ENCODE assay signal across 5 worm cellular contexts in the genomic region with DNA sequence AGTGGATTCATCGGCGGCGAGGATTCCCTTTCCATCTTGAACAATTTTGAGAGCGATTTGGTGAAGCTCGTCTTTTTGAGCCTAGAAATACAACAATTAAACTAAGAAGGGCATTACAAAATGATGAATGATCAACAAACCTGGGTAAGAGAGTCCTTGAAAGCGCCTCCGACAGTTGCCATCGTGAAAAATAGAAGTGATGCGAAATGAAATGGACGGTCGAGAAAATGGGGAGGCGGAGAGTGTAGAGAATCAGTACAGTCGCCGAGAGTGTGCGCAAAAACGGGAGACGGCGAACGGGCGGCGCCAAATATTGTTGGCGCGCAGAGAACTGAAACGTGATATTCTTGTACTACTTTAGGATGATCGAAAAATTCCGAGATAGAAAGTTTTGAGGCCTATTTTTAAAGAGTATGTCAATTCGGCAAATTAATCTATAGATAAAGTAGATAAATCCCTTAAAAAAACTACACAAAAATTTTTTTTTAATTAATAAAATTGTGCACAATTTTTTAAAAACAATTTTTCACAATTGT.
A peak's percentile ranks its signal among the peaks of the same experiment; 100 is the strongest.
TF ChIP-seq lines count a peak whose summit lies in the region.

A gene (minus strand): TSS at position 486 of the 536 bp plus-strand sequence.

TF ChIP-seq in whole organism, L1 larva, 84 proteins besides CTCF, POLR2A, EP300 and RAD21 (continues in another document):
- TF ChIP-seq elt-3 (tag; optimal IDR thresholded peaks at IDR 0.05; lab: Kevin White, UChicago) (peak in 1 of 6 experiments; percentile 30), hpl-2 (GFP tag; optimal IDR thresholded peaks at IDR 0.05; lab: Kevin White, UChicago) (no peak), nhr-20 (tag; optimal IDR thresholded peaks at IDR 0.05; lab: Kevin White, UChicago) (peak; percentile 31), nhr-19 (GFP tag; conservative IDR thresholded peaks at IDR 0.05; lab: Robert Waterston, UW) (peak; percentile 6; the same call in 1 of the 2 replicates), egl-13 (tag; optimal IDR thresholded peaks at IDR 0.05; lab: Kevin White, UChicago) (no peak), efl-1 (optimal IDR thresholded peaks at IDR 0.05; lab: Kevin White, UChicago) (peak; percentile 22 to 30), efl-1 (GFP tag; optimal IDR thresholded peaks at IDR 0.05 in 1 of 2; lab: Kevin White, UChicago) (peak in 1 of 2 experiments; percentile 92), snu-23 (GFP tag; optimal IDR thresholded peaks at IDR 0.05; lab: Kevin White, UChicago) (peak; percentile 57), blmp-1 (tag; optimal IDR thresholded peaks at IDR 0.05; lab: Kevin White, UChicago) (peak; percentile 64), mdl-1 (tag; optimal IDR thresholded peaks at IDR 0.05; lab: Kevin White, UChicago) (peak in 1 of 2 experiments; percentile 40), nhr-47 (tag; optimal IDR thresholded peaks at IDR 0.05; lab: Kevin White, UChicago) (peak; percentile 15), ceh-82 (tag; optimal IDR thresholded peaks at IDR 0.05; lab: Kevin White, UChicago) (peak in 1 of 3 experiments; percentile 4), mep-1 (tag; optimal IDR thresholded peaks at IDR 0.05; lab: Kevin White, UChicago) (peak; percentile 14), lin-35 (GFP tag; optimal IDR thresholded peaks at IDR 0.05; lab: Kevin White, UChicago) (peak; percentile 24 to 60), dpl-1 (GFP tag; optimal IDR thresholded peaks at IDR 0.05; lab: Kevin White, UChicago) (peak in 2 of 3 experiments; percentile 22 to 33), nhr-71 (tag; optimal IDR thresholded peaks at IDR 0.05; lab: Kevin White, UChicago) (peak; percentile 11)

TF ChIP-seq in whole organism, L2 larva, 48 proteins besides CTCF, POLR2A, EP300 and RAD21 (continues in another document):
- TF ChIP-seq unc-55 (GFP tag; optimal IDR thresholded peaks at IDR 0.05; lab: Kevin White, UChicago) (no peak), gmeb-1 (tag; optimal IDR thresholded peaks at IDR 0.05; lab: Kevin White, UChicago) (peak; percentile 23), nhr-21 (tag; optimal IDR thresholded peaks at IDR 0.05; lab: Kevin White, UChicago) (peak; percentile 25), nhr-237 (tag; optimal IDR thresholded peaks at IDR 0.05; lab: Kevin White, UChicago) (no peak), nhr-23 (tag; optimal IDR thresholded peaks at IDR 0.05; lab: Kevin White, UChicago) (no peak), ceh-16 (tag; optimal IDR thresholded peaks at IDR 0.05; lab: Kevin White, UChicago) (peak; percentile 9), mbf-1 (tag; optimal IDR thresholded peaks at IDR 0.05; lab: Kevin White, UChicago) (no peak), ama-1 (optimal IDR thresholded peaks at IDR 0.05; lab: Kevin White, UChicago) (peak; percentile 86), alr-1 (tag; optimal IDR thresholded peaks at IDR 0.05; lab: Kevin White, UChicago) (no peak), ztf-4 (tag; optimal IDR thresholded peaks at IDR 0.05; lab: Kevin White, UChicago) (no peak), egl-27 (tag; optimal IDR thresholded peaks at IDR 0.05; lab: Kevin White, UChicago) (no peak), dmd-4 (tag; optimal IDR thresholded peaks at IDR 0.05; lab: Kevin White, UChicago) (no peak), nhr-25 (tag; optimal IDR thresholded peaks at IDR 0.05; lab: Kevin White, UChicago) (peak; percentile 37), blmp-1 (tag; optimal IDR thresholded peaks at IDR 0.05; lab: Kevin White, UChicago; ENCODE audit: insufficient read depth) (peak; percentile 6), skn-1 (tag; optimal IDR thresholded peaks at IDR 0.05; lab: Kevin White, UChicago) (no peak), nhr-10 (tag; optimal IDR thresholded peaks at IDR 0.05; lab: Kevin White, UChicago) (no peak), fos-1 (tag; optimal IDR thresholded peaks at IDR 0.05; lab: Kevin White, UChicago) (peak; percentile 3), sem-4 (tag; optimal IDR thresholded peaks at IDR 0.05; lab: Kevin White, UChicago) (no peak)

TF ChIP-seq in whole organism, L3 larva, 47 proteins besides CTCF, POLR2A, EP300 and RAD21:
- peak; percentile 3 for TF ChIP-seq elt-2 (tag; optimal IDR thresholded peaks at IDR 0.05; lab: Kevin White, UChicago)
- peak; percentile 64 for TF ChIP-seq pha-4 (tag; optimal IDR thresholded peaks at IDR 0.05; lab: Kevin White, UChicago)
- peak; percentile 93 for TF ChIP-seq ama-1 (optimal IDR thresholded peaks at IDR 0.05; lab: Kevin White, UChicago)
- no peak for TF ChIP-seq mml-1 (tag; optimal IDR thresholded peaks at IDR 0.05; lab: Kevin White, UChicago)
- TF ChIP-seq unc-62 (GFP tag; optimal IDR thresholded peaks at IDR 0.05; lab: Kevin White, UChicago): no peak
- peak in 1 of 3 experiments; percentile 7 for TF ChIP-seq elt-3 (tag; optimal IDR thresholded peaks at IDR 0.05; lab: Kevin White, UChicago)
- peak; percentile 27 for TF ChIP-seq lsy-12 (tag; optimal IDR thresholded peaks at IDR 0.05; lab: Kevin White, UChicago)
- TF ChIP-seq lin-15B (tag; optimal IDR thresholded peaks at IDR 0.05; lab: Kevin White, UChicago): peak; percentile 42
- TF ChIP-seq nhr-23 (tag; optimal IDR thresholded peaks at IDR 0.05; lab: Kevin White, UChicago): peak; percentile 43
- TF ChIP-seq egl-5 (tag; optimal IDR thresholded peaks at IDR 0.05; lab: Kevin White, UChicago): no peak
- TF ChIP-seq nhr-25 (tag; optimal IDR thresholded peaks at IDR 0.05; lab: Kevin White, UChicago): peak; percentile 58

TF ChIP-seq in whole organism, L4 larva, 104 proteins besides CTCF, POLR2A, EP300 and RAD21 (continues in another document):
- TF ChIP-seq dve-1 (tag; optimal IDR thresholded peaks at IDR 0.05; lab: Kevin White, UChicago; ENCODE audit: insufficient read depth) (peak; percentile 12), lim-7 (GFP tag; IDR thresholded peaks at IDR 0.05; lab: Robert Waterston, UW) (0 out of 2 replicates have a peak, but pooled peaks have one; percentile 27), T26A8.4 (GFP tag; IDR thresholded peaks at IDR 0.05; lab: Robert Waterston, UW) (no peak), nhr-48 (tag; optimal IDR thresholded peaks at IDR 0.05; lab: Kevin White, UChicago) (no peak), nhr-25 (tag; optimal IDR thresholded peaks at IDR 0.05; lab: Kevin White, UChicago; ENCODE audit: borderline replicate concordance, insufficient read depth) (no peak), lsy-2 (tag; optimal IDR thresholded peaks at IDR 0.05; lab: Kevin White, UChicago) (no peak), nhr-6 (tag; optimal IDR thresholded peaks at IDR 0.05; lab: Kevin White, UChicago) (no peak), ceh-82 (tag; optimal IDR thresholded peaks at IDR 0.05; lab: Kevin White, UChicago) (no peak), ceh-32 (tag; optimal IDR thresholded peaks at IDR 0.05; lab: Kevin White, UChicago; ENCODE audit: poor library complexity) (no peak), ceh-44 (GFP tag; IDR thresholded peaks at IDR 0.05; lab: Robert Waterston, UW) (no peak), nhr-237 (tag; optimal IDR thresholded peaks at IDR 0.05; lab: Kevin White, UChicago) (no peak), daf-19 (GFP tag; conservative IDR thresholded peaks at IDR 0.05; lab: Robert Waterston, UW) (no peak), attf-4 (tag; optimal IDR thresholded peaks at IDR 0.05; lab: Kevin White, UChicago) (no peak), dmd-8 (GFP tag; IDR thresholded peaks at IDR 0.05; lab: Robert Waterston, UW) (no peak), R02D3.7 (tag; optimal IDR thresholded peaks at IDR 0.05; lab: Kevin White, UChicago) (no peak), mes-2 (tag; optimal IDR thresholded peaks at IDR 0.05; lab: Kevin White, UChicago; ENCODE audit: poor library complexity, severe bottlenecking) (peak; percentile 12), hif-1 (tag; optimal IDR thresholded peaks at IDR 0.05; lab: Kevin White, UChicago) (peak in 1 of 2 experiments; percentile 56), sdz-12 (GFP tag; optimal IDR thresholded peaks at IDR 0.05; lab: Kevin White, UChicago) (no peak), madf-5 (GFP tag; IDR thresholded peaks at IDR 0.05; lab: Robert Waterston, UW) (no peak), mdl-1 (tag; optimal IDR thresholded peaks at IDR 0.05; lab: Kevin White, UChicago) (peak in 1 of 2 experiments; percentile 21), spr-1 (tag; optimal IDR thresholded peaks at IDR 0.05; lab: Kevin White, UChicago) (no peak)

TF ChIP-seq in whole organism, young adult, 124 proteins besides CTCF, POLR2A, EP300 and RAD21 (continues in another document):
- TF ChIP-seq nfya-2 (GFP tag; IDR thresholded peaks at IDR 0.05; lab: Robert Waterston, UW) (no peak), tbx-9 (tag; optimal IDR thresholded peaks at IDR 0.05; lab: Kevin White, UChicago; ENCODE audit: borderline replicate concordance) (no peak), atf-7 (tag; optimal IDR thresholded peaks at IDR 0.05; lab: Kevin White, UChicago) (no peak), Y53G8AR.9 (GFP tag; conservative IDR thresholded peaks at IDR 0.05; lab: Robert Waterston, UW) (peak; percentile 84; the same call in 1 of the 2 replicates), nhr-90 (tag; optimal IDR thresholded peaks at IDR 0.05; lab: Kevin White, UChicago) (no peak), egl-44 (GFP tag; IDR thresholded peaks at IDR 0.05; lab: Robert Waterston, UW) (peak; percentile 44; the same call in 1 of the 2 replicates), madf-6 (GFP tag; IDR thresholded peaks at IDR 0.05; lab: Robert Waterston, UW) (peak; percentile 99), bed-2 (GFP tag; IDR thresholded peaks at IDR 0.05; lab: Robert Waterston, UW) (no peak), hsf-1 (GFP tag; IDR thresholded peaks at IDR 0.05; lab: Robert Waterston, UW) (peak; percentile 89), sdz-38 (tag; optimal IDR thresholded peaks at IDR 0.05; lab: Kevin White, UChicago) (no peak), somi-1 (GFP tag; optimal IDR thresholded peaks at IDR 0.05; lab: Kevin White, UChicago) (no peak), F55B11.4 (tag; optimal IDR thresholded peaks at IDR 0.05; lab: Kevin White, UChicago; ENCODE audit: borderline replicate concordance, insufficient read depth) (no peak), dox-1 (GFP tag; IDR thresholded peaks at IDR 0.05; lab: Robert Waterston, UW) (peak; percentile 86), lin-35 (GFP tag; optimal IDR thresholded peaks at IDR 0.05; lab: Kevin White, UChicago) (peak in 1 of 3 experiments; percentile 20), sea-2 (GFP tag; IDR thresholded peaks at IDR 0.05; lab: Robert Waterston, UW) (no peak), rcor-1 (GFP tag; IDR thresholded peaks at IDR 0.05; lab: Robert Waterston, UW) (peak; percentile 73), ztf-22 (GFP tag; optimal IDR thresholded peaks at IDR 0.05; lab: Kevin White, UChicago) (no peak), lin-54 (GFP tag; optimal IDR thresholded peaks at IDR 0.05; lab: Kevin White, UChicago) (peak; percentile 72), lin-26 (GFP tag; IDR thresholded peaks at IDR 0.05; lab: Robert Waterston, UW) (peak; percentile 67; the same call in 1 of the 2 replicates), ztf-18 (tag; optimal IDR thresholded peaks at IDR 0.05; lab: Kevin White, UChicago) (peak; percentile 37), dpl-1 (GFP tag; optimal IDR thresholded peaks at IDR 0.05; lab: Kevin White, UChicago) (peak; percentile 86), zim-3 (tag; optimal IDR thresholded peaks at IDR 0.05; lab: Kevin White, UChicago) (peak; percentile 39), ztf-28 (GFP tag; IDR thresholded peaks at IDR 0.05; lab: Robert Waterston, UW) (peak; percentile 50; the same call in 1 of the 2 replicates), egl-18 (GFP tag; IDR thresholded peaks at IDR 0.05; lab: Robert Waterston, UW) (no peak), ceh-100 (GFP tag; IDR thresholded peaks at IDR 0.05; lab: Robert Waterston, UW) (0 out of 2 replicates have a peak, but pooled peaks have one; percentile 23)
